Worm (Caenorhabditis elegans) whole organism, mixed stage, embryonic: ENCODE measurements around the gene ilys-4.

Source experiments
- blmp-1 ChIP-seq: fragments of 150-350 bp; optimal IDR thresholded peaks from 2 replicates; lab custom pipeline; 2014; ENCODE audit warnings: missing biosample characterization, missing genetic modification characterization
- cnd-1 ChIP-seq: fragments of 200-800 bp; sonication (Bioruptor generic); optimal IDR thresholded peaks from 2 replicates; lab custom pipeline; 2018; ENCODE audit warnings: mild to moderate bottlenecking, missing genetic modification characterization, missing compliant biosample characterization
- elt-1 ChIP-seq: sonication (generic microtip); optimal IDR thresholded peaks from 2 replicates; lab custom pipeline; 2017; ENCODE audit warnings: missing genetic modification characterization, mild to moderate bottlenecking, missing compliant biosample characterization, antibody characterized with exemption, moderate library complexity, borderline replicate concordance; ENCODE audit not compliant: insufficient read depth
- nhr-12 ChIP-seq: fragments of 150-350 bp; optimal IDR thresholded peaks from 2 replicates; lab custom pipeline; 2014; ENCODE audit warnings: missing biosample characterization, missing genetic modification characterization
- nhr-28 ChIP-seq: fragments of 150-350 bp; optimal IDR thresholded peaks from 2 replicates; lab custom pipeline; 2014; ENCODE audit warnings: missing biosample characterization, missing genetic modification characterization
- nhr-76 ChIP-seq: sonication (generic microtip); optimal IDR thresholded peaks from 2 replicates; lab custom pipeline; 2017; ENCODE audit warnings: missing biosample characterization, missing genetic modification characterization
- pha-4 ChIP-seq: fragments of 150-350 bp; optimal IDR thresholded peaks from 2 replicates; lab custom pipeline; 2018; ENCODE audit warnings: missing biosample characterization, missing genetic modification reagents, missing genetic modification characterization
- unc-62 ChIP-seq: fragments of 150-350 bp; optimal IDR thresholded peaks from 2 replicates; lab custom pipeline; 2014; ENCODE audit warnings: missing biosample characterization, missing genetic modification reagents, missing genetic modification characterization
- ztf-11 ChIP-seq: fragments of 150-350 bp; optimal IDR thresholded peaks from 2 replicates; lab custom pipeline; 2014; ENCODE audit warnings: missing biosample characterization, missing genetic modification characterization

DNA sequence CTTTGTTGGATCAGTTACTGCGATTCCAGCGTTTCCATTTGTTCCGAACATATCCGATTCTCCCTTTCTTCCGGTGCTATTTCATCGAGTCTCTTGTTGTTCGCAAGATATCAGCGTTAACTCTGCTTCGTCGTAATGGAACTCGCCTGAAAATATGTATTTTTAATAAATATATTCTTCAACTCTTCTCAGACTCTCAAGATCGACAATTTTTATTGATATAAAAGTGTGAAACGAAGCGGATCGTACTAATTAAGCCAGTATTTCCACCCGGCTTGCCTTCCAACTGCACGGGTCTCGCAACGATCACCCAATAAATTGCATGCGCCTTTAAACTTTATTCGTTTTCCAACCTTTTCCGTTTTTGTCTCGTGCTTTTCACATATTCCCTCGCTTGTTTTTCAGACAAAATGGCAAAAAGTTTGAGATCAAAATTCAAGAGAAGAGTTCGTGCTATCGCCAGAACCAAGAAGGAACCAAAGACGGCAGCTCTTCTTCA, 26.7 kb upstream of the ilys-4 start, which contains the start of the genes xpo-3 and C49H3.3:
- no peak for TF ChIP-seq ztf-11 (tag; lab: Kevin White, UChicago)
- TF ChIP-seq unc-62 (GFP tag; lab: Kevin White, UChicago) = no peak
- TF ChIP-seq pha-4 (tag; lab: Kevin White, UChicago) = no peak
- TF ChIP-seq cnd-1 (tag; lab: Kevin White, UChicago) = no peak
- TF ChIP-seq elt-1 (tag; lab: Kevin White, UChicago) = no peak
- TF ChIP-seq nhr-76 (tag; lab: Kevin White, UChicago) = no peak
- TF ChIP-seq nhr-12 (tag; lab: Kevin White, UChicago) = no peak
- no peak for TF ChIP-seq nhr-28 (tag; lab: Kevin White, UChicago)
- TF ChIP-seq blmp-1 (tag; lab: Kevin White, UChicago) = no peak
